Fruit fly (Drosophila melanogaster): Measurements from ENCODE around the gene dbf.

- TF ChIP-seq Pif1A (GFP tag; optimal IDR thresholded peaks at IDR 0.05) (no peak), CG13204 (GFP tag; optimal IDR thresholded peaks at IDR 0.05) (no peak), EcR (GFP tag; optimal IDR thresholded peaks at IDR 0.05) (no peak), rn (GFP tag; IDR thresholded peaks at IDR 0.05) (no peak)
Measured at dm6 chr2L:10639631-10640030, 11.8 kb upstream of the dbf start, which contains the start of gene CG31872.

All from whole organism, pupa.